Worm (Caenorhabditis elegans): ENCODE measurements around the gene fil-2.

fil-2 gene

DNA sequence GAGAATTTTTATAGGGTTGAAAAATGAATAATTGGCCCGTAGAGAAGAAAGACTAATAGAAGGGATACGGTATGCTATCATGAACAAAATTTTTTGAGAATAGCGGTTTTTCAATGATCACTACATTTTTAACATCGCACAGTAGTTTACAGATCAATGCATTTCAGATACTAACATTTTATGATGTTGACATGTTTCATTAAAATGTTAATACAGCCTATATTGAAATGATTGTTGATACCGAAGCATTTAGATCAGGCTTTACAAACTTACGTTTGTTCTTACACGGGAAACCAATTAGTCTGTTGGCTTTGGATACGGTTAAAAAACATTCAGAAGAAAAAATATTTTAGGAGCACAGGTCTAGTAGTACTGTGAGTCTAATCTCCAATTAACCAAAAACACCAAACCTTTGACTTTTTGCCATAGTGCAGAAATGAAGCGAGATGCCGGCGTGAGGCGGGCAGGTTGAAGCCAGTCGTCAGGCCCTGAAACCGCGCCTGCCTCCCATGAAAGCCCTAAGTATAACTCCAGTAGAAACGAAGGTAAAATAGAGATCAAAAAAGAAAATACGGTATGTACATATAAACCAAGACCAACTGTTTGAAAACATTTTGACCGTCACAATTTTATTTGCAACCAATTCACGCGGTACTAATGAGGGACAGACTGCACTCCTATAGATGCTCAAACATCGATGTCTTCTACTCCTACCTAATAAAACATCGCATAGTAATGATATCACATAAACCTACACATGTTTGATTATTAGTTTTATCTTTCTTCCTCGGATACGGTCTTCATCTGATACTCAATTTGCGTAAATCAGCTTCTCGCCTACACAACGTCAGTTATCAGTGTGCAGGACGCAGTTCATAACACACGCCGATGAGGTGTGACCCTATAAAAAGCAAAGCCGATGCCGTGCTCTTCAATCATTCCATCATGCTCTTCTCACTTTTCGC, at the start of gene fil-2:
fil-2 (plus strand) TSS at position 915 of the 965 bp plus-strand sequence.
- no peak for TF ChIP-seq cnd-1 (tag; optimal IDR thresholded peaks at IDR 0.05)
- TF ChIP-seq hlh-1 (tag; optimal IDR thresholded peaks at IDR 0.05): no peak
- no peak for TF ChIP-seq tbx-8 (GFP tag; optimal IDR thresholded peaks at IDR 0.05)
- no peak for TF ChIP-seq flh-1 (GFP tag; optimal IDR thresholded peaks at IDR 0.05)
- TF ChIP-seq pha-4 (tag; optimal IDR thresholded peaks at IDR 0.05): no peak
- TF ChIP-seq ceh-39 (tag; optimal IDR thresholded peaks at IDR 0.05): no peak
- TF ChIP-seq ztf-11 (tag; optimal IDR thresholded peaks at IDR 0.05): no peak
- no peak for TF ChIP-seq ceh-43 (GFP tag; optimal IDR thresholded peaks at IDR 0.05)
- TF ChIP-seq elt-1 (tag; optimal IDR thresholded peaks at IDR 0.05; ENCODE audit: borderline replicate concordance, insufficient read depth): no peak
- no peak for TF ChIP-seq elt-3 (tag; optimal IDR thresholded peaks at IDR 0.05)
- no peak for TF ChIP-seq mls-2 (tag; optimal IDR thresholded peaks at IDR 0.05)
- TF ChIP-seq sptf-1 (tag; optimal IDR thresholded peaks at IDR 0.05): no peak
- no peak for TF ChIP-seq nhr-237 (tag; optimal IDR thresholded peaks at IDR 0.05)
- TF ChIP-seq blmp-1 (tag; optimal IDR thresholded peaks at IDR 0.05): no peak
- TF ChIP-seq nhr-12 (tag; optimal IDR thresholded peaks at IDR 0.05): no peak
- TF ChIP-seq unc-120 (tag; optimal IDR thresholded peaks at IDR 0.05; ENCODE audit: poor library complexity, severe bottlenecking): no peak
- TF ChIP-seq lsy-2 (tag; optimal IDR thresholded peaks at IDR 0.05): no peak
- no peak for TF ChIP-seq unc-62 (GFP tag; optimal IDR thresholded peaks at IDR 0.05)
- no peak for TF ChIP-seq nhr-28 (tag; optimal IDR thresholded peaks at IDR 0.05)

DNA sequence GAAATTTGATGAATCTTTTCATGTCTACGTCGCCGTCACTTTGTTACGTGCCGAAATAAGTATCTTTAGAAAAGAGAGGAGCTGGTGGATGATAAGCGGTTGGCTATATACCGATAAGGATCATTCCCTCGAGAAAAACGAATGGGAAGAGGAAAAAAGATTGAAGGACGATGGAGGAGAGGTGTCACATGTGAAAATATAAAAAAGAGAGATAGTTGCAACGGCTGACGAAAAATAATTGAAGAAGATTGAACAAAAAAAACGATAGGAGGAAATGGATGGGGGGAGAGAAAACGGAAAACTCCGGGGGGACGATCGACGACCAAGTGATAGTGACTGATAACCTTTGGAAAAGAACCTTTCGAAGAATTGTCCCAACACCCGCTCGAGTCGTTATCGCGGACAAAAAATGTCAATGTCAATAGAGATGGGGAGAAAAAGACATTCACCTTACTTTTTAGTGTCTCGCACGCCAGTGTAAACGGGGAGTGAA, 49.3 kb upstream of the fil-2 start:
- peak; percentile 72 for TF ChIP-seq ham-2 (GFP tag; optimal IDR thresholded peaks at IDR 0.05)
- TF ChIP-seq unc-120 (tag; optimal IDR thresholded peaks at IDR 0.05; ENCODE audit: poor library complexity, severe bottlenecking): peak; percentile 13
- no peak for TF ChIP-seq sptf-1 (tag; optimal IDR thresholded peaks at IDR 0.05)
- TF ChIP-seq elt-1 (tag; optimal IDR thresholded peaks at IDR 0.05; ENCODE audit: borderline replicate concordance, insufficient read depth): peak; percentile 11
- peak; percentile 57 for TF ChIP-seq elt-3 (tag; optimal IDR thresholded peaks at IDR 0.05)
- TF ChIP-seq lsy-2 (tag; optimal IDR thresholded peaks at IDR 0.05): peak; percentile 2
- no peak for TF ChIP-seq lin-13 (tag; optimal IDR thresholded peaks at IDR 0.05)

DNA sequence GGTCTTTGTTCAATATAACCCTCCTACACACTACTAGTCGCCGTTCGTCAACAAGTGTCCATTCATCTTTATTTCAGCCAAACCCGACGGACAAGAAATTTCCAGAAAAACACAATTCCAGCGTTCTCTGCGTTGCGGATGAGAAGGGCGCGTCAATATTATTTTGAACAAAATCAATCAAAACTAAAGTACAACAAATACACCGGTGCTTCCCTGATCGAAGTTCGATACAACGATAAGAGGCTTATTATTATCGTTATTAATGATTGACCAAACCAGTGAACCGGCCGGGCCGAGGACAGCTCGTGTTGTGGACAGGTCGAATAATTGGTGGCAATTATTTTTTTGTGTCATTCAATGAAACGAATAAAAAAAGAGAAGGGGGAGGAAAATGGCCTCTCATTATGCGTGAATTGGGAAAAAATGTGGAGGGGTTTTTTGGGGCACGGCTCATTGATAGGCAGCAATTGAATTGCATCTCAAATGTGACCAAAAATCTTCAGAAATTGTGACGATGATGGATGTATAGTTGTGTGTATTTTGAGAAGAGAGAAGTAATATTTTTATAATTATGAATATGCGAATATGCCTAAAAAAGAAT, 48.1 kb upstream of the fil-2 start:
- no peak for TF ChIP-seq lin-32 (GFP tag; optimal IDR thresholded peaks at IDR 0.05)
- TF ChIP-seq nhr-237 (tag; optimal IDR thresholded peaks at IDR 0.05): no peak
- no peak for TF ChIP-seq blmp-1 (tag; optimal IDR thresholded peaks at IDR 0.05)
- TF ChIP-seq unc-120 (tag; optimal IDR thresholded peaks at IDR 0.05; ENCODE audit: poor library complexity, severe bottlenecking): no peak
- TF ChIP-seq ceh-39 (tag; optimal IDR thresholded peaks at IDR 0.05): no peak
- TF ChIP-seq lin-13 (tag; optimal IDR thresholded peaks at IDR 0.05): no peak
- TF ChIP-seq mep-1 (tag; optimal IDR thresholded peaks at IDR 0.05): no peak
- TF ChIP-seq mab-5 (tag; optimal IDR thresholded peaks at IDR 0.05): no peak
- no peak for TF ChIP-seq tbx-8 (GFP tag; optimal IDR thresholded peaks at IDR 0.05)
- no peak for TF ChIP-seq nhr-28 (tag; optimal IDR thresholded peaks at IDR 0.05)
- TF ChIP-seq hlh-1 (tag; optimal IDR thresholded peaks at IDR 0.05): no peak
- TF ChIP-seq ztf-11 (tag; optimal IDR thresholded peaks at IDR 0.05): no peak
- TF ChIP-seq pha-4 (tag; optimal IDR thresholded peaks at IDR 0.05): no peak
- TF ChIP-seq drap-1 (GFP tag; optimal IDR thresholded peaks at IDR 0.05): no peak
- no peak for TF ChIP-seq M03D4.4 (tag; optimal IDR thresholded peaks at IDR 0.05)
- no peak for TF ChIP-seq ham-2 (GFP tag; optimal IDR thresholded peaks at IDR 0.05)
- no peak for TF ChIP-seq ceh-83 (GFP tag; optimal IDR thresholded peaks at IDR 0.05)
- TF ChIP-seq sem-2 (GFP tag; optimal IDR thresholded peaks at IDR 0.05): no peak
- TF ChIP-seq lsy-2 (tag; optimal IDR thresholded peaks at IDR 0.05): no peak
- no peak for TF ChIP-seq flh-1 (GFP tag; optimal IDR thresholded peaks at IDR 0.05)
- TF ChIP-seq elt-1 (tag; optimal IDR thresholded peaks at IDR 0.05; ENCODE audit: borderline replicate concordance, insufficient read depth): no peak
- TF ChIP-seq snpc-4 (tag; optimal IDR thresholded peaks at IDR 0.05): no peak
- TF ChIP-seq cnd-1 (tag; optimal IDR thresholded peaks at IDR 0.05): no peak
- TF ChIP-seq nhr-2 (tag; optimal IDR thresholded peaks at IDR 0.05): peak; percentile 15
- TF ChIP-seq ceh-43 (GFP tag; optimal IDR thresholded peaks at IDR 0.05): peak; percentile 69
- TF ChIP-seq mls-2 (tag; optimal IDR thresholded peaks at IDR 0.05): peak; percentile 35
- TF ChIP-seq bed-3 (GFP tag; optimal IDR thresholded peaks at IDR 0.05): no peak
